Worm (Caenorhabditis elegans): Measurements from ENCODE around the gene vps-33.1.

ce11 chrIII:8674980-8675485, 25.7 kb upstream of the vps-33.1 start, which contains the start of gene pgl-2:
- no peak for TF ChIP-seq nhr-28 (tag; optimal IDR thresholded peaks at IDR 0.05)
- no peak for TF ChIP-seq lir-3 (tag; optimal IDR thresholded peaks at IDR 0.05)
- no peak for TF ChIP-seq ztf-11 (tag; optimal IDR thresholded peaks at IDR 0.05)
- no peak for TF ChIP-seq R02D3.7 (tag; optimal IDR thresholded peaks at IDR 0.05)
- TF ChIP-seq ces-1 (GFP tag; optimal IDR thresholded peaks at IDR 0.05), result no peak
- no peak for TF ChIP-seq lin-39 (tag; optimal IDR thresholded peaks at IDR 0.05)
- no peak for TF ChIP-seq D1046.2 (GFP tag; IDR thresholded peaks at IDR 0.05)
